Worm (Caenorhabditis elegans) whole organism, midembryonic: ENCODE data around the gene cpt-1.

ENCODE experiments used
- T22C8.4 ChIP-seq: fragments of 200-800 bp; sonication (Bioruptor generic); IDR thresholded peaks from 2 replicates; pipeline ENCODE4 v1.3.6; 2022; ENCODE audit warnings: missing genetic modification characterization, missing compliant biosample characterization
- cog-1 ChIP-seq: sonication (generic microtip); optimal IDR thresholded peaks from 2 replicates; lab custom pipeline; 2016; ENCODE audit warnings: missing genetic modification characterization, missing compliant biosample characterization
- flt-1 ChIP-seq: fragments of 200-800 bp; sonication (Bioruptor generic); IDR thresholded peaks from 2 replicates; pipeline ENCODE4 v1.3.6; 2022; ENCODE audit warnings: missing genetic modification characterization, missing compliant biosample characterization
- klf-2 ChIP-seq: fragments of 200-800 bp; sonication (Bioruptor generic); conservative IDR thresholded peaks from 2 replicates; pipeline ENCODE4 v1.3.6; 2022; ENCODE audit warnings: missing genetic modification reagents, missing genetic modification characterization, missing compliant biosample characterization
- med-1 ChIP-seq: sonication (generic microtip); optimal IDR thresholded peaks from 2 replicates; lab custom pipeline; 2017; ENCODE audit warnings: missing genetic modification characterization, mild to moderate bottlenecking, missing compliant biosample characterization, antibody characterized with exemption, missing genetic modification reagents; ENCODE audit not compliant: insufficient read depth
- ref-1 ChIP-seq: fragments of 200-800 bp; sonication (Bioruptor generic); conservative IDR thresholded peaks from 2 replicates; pipeline ENCODE4 v1.3.6; 2022; ENCODE audit warnings: missing genetic modification reagents, missing genetic modification characterization, missing compliant biosample characterization
- tab-1 ChIP-seq: fragments of 200-800 bp; sonication (Bioruptor generic); IDR thresholded peaks from 2 replicates; pipeline ENCODE4 v1.3.6; 2022; ENCODE audit warnings: missing genetic modification characterization, missing compliant biosample characterization
- ztf-23 ChIP-seq: fragments of 200-800 bp; sonication (Bioruptor generic); IDR thresholded peaks from 2 replicates; pipeline ENCODE4 v1.3.6; 2022; ENCODE audit warnings: missing genetic modification reagents, missing genetic modification characterization, missing compliant biosample characterization
- ztf-29 ChIP-seq: fragments of 200-800 bp; sonication (Bioruptor generic); IDR thresholded peaks from 2 replicates; pipeline ENCODE4 v1.3.6; 2022; ENCODE audit warnings: missing genetic modification reagents, missing genetic modification characterization, missing compliant biosample characterization

Gene cpt-1

DNA sequence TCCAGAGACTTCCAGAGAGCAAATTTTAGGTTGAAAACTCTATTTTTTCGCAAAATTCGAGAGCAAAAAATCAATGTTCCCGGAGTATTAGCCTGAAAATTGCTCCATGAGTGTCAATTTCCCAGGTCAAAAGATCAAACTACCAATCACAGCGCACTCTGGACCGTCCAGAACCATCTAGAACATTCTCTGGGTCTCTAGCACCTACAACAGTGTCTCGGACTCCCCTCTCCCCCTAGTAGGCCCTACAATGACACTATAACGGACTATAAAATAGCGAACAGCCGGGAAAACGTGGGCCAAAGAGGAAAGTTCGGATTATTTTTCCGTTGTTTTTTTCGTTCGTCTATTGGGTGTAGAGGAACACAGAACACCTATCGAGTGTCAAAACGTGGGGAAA, 3.1 kb upstream of the cpt-1 start:
- peak; percentile 25; the same call in 1 of the 2 replicates for TF ChIP-seq flt-1 (GFP tag; lab: Robert Waterston, UW)
- TF ChIP-seq ref-1 (GFP tag; lab: Robert Waterston, UW): no peak
- 0 out of 2 replicates have a peak, but pooled peaks have one; percentile 8 for TF ChIP-seq ztf-23 (GFP tag; lab: Robert Waterston, UW)

DNA sequence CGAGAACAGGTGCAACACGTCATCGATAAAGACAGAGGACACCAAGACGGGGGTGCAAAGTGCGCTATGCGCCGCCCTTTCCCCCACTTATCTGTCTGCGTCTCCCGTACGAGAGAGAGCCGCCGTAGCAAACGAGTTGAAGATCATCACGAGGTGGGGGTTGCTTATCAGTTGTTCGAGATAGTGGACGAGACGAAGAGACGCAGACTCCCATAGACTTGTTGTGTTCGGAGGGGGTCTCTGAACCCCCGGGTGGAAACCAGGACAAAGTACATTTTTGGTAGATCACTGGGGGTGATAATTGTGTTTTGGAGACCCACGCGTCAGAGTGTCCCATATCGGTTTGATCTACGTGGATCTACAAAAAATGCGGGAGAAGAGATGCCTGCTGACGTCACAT, 2.6 kb upstream of the cpt-1 start:
- TF ChIP-seq flt-1 (GFP tag; lab: Robert Waterston, UW) (peak; percentile 64), cog-1 (tag; lab: Kevin White, UChicago) (peak; percentile 54), ztf-23 (GFP tag; lab: Robert Waterston, UW) (no peak)

DNA sequence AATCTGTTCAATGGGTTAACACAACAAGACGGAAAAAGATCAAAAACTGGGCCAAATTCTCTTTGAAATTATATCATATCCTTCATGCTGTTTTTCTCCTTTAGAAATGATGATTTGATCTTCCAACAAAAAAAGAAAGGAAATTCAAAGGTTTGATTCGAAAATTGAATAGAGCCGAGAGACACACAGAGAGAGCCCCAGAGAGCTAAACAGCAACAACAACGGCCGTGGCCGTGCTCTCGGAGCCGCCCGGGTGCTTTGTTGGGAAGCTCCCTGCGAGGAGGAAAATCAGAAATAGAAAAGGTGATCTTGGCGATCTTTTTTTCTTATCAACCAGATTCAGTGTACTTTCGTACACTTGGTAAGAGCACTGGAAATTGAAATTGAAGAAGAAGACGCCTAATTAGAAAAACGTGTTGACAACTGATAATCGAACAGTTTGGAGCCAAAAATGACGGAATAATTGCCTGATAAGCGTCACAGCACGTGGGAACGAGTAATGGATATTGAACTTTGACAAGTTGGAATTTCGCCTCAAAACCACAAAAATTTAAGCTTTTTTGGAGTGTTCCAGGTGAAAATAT, 1.1 kb upstream of the cpt-1 start:
- TF ChIP-seq med-1 (GFP tag; lab: Kevin White, UChicago) (no peak), cog-1 (tag; lab: Kevin White, UChicago) (no peak), ztf-23 (GFP tag; lab: Robert Waterston, UW) (no peak), ztf-29 (no peak), ref-1 (GFP tag; lab: Robert Waterston, UW) (no peak), tab-1 (GFP tag; lab: Robert Waterston, UW) (no peak), T22C8.4 (GFP tag; lab: Robert Waterston, UW) (no peak), klf-2 (GFP tag; lab: Robert Waterston, UW) (no peak), flt-1 (GFP tag; lab: Robert Waterston, UW) (no peak)

DNA sequence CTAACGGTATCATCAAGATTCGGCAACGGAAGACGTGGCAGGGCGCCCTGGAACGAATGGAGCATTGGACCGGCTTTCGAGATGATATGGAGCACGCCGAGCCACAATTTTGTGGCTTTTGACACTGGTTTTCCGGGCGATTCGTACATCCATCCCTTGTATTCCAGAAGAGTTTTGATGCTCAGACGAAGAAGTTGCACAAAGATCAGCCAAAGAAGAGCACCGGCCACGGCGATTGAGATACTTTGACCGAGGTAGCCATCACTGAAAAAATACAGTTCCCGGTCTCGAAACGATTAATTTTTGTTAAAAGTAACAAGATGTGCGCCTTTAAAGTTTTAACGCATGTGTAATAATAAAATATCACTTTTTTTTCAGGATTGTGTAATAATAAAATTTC, 1.1 kb downstream of the cpt-1 start:
- no peak for TF ChIP-seq T22C8.4 (GFP tag; lab: Robert Waterston, UW)

DNA sequence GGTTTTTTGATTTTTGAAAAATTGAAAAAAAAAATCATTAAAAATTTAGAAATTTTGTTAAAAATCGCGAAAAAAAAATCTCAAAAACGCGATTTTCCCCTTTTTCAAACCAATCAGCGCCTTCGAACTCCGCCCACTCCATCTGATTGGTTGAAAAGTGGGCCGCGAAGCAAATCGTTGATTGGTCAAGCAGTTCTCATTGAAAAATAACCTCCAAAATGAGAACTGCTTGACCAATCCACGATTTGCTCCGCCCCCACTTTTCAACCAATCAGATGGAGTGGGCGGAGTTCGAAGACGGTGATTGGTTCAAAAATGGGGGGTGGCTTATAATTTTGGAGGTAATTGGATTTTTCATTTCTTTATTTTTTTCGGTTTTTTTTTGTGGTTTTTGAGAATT, 5.9 kb downstream of the cpt-1 start:
- no peak for TF ChIP-seq klf-2 (GFP tag; lab: Robert Waterston, UW)
- 0 out of 2 replicates have a peak, but pooled peaks have one; percentile 12 for TF ChIP-seq T22C8.4 (GFP tag; lab: Robert Waterston, UW)
- TF ChIP-seq med-1 (GFP tag; lab: Kevin White, UChicago): no peak

DNA sequence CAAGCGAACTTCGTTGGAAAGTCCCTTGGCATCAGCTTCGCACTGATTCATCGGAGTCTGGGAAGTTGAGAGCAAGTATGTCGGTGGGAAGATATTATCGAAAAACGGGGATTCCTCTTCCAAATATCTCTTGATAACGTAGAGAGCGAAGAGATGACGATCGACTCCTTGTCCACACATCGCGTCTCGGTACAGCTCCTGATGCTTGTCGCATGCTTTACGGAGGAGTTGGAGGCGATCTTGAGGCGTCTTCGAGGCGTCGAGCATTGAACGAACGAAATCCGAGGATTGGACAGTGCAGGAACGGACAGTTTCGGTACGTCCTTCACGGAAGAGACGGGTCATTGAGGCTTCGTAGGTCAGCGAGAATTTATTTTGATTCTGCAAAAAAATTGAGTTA, 6.8 kb downstream of the cpt-1 start:
- no peak for TF ChIP-seq cog-1 (tag; lab: Kevin White, UChicago)
- TF ChIP-seq ref-1 (GFP tag; lab: Robert Waterston, UW): no peak
- no peak for TF ChIP-seq ztf-23 (GFP tag; lab: Robert Waterston, UW)
- no peak for TF ChIP-seq flt-1 (GFP tag; lab: Robert Waterston, UW)
- no peak for TF ChIP-seq T22C8.4 (GFP tag; lab: Robert Waterston, UW)

DNA sequence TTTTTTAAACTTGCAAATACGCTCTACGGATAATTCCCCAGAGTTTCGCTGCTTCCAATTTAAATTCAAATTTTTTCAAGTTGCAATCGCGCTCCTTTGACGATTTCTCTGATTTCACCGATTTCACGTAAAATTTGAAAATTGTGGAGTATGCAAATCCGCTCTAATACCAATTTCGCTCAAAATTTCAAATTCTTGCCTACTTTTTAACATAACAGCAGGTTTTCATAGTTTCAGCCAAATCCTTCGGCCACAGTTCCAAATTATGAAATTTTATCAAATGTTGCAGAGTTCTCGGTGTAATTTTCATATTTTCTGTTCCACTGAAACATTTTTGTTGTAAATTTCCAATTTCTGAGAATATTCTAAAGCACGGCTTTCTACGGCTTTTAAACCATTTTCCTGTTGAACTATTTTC, 8.4 kb downstream of the cpt-1 start, which contains the start of gene alkb-7:
alkb-7 (minus strand) TSS at position 323 of the 418 bp plus-strand sequence.
- TF ChIP-seq ztf-29 (no peak), tab-1 (GFP tag; lab: Robert Waterston, UW) (0 out of 2 replicates have a peak, but pooled peaks have one; percentile 34)

DNA sequence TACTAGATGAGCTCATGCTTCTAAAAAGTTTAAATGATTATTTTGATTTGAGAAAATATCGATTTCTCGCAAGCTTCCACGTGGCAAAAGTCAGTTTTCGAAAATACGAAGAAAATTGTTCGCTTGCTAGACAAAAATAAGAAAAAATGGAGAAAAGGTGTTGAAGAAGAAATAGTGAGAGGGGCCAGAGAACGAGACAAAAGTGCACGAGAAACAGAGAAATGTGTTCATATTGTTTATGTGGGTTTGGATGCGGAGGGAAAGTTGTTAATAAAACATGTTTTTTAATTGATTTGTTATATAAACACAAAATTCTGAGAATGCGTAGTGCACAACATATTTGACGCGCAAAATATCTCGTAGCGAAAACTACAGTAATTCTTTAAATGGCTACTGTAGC, 10.9 kb downstream of the cpt-1 start, which contains the start of gene Y46G5A.15:
Y46G5A.15 (minus strand) TSS at position 26 of the 400 bp plus-strand sequence.
- no peak for TF ChIP-seq tab-1 (GFP tag; lab: Robert Waterston, UW)
- TF ChIP-seq ztf-23 (GFP tag; lab: Robert Waterston, UW): no peak
- TF ChIP-seq klf-2 (GFP tag; lab: Robert Waterston, UW): no peak
- no peak for TF ChIP-seq ref-1 (GFP tag; lab: Robert Waterston, UW)
- no peak for TF ChIP-seq T22C8.4 (GFP tag; lab: Robert Waterston, UW)
- TF ChIP-seq cog-1 (tag; lab: Kevin White, UChicago): no peak
- TF ChIP-seq ztf-29: no peak
- no peak for TF ChIP-seq flt-1 (GFP tag; lab: Robert Waterston, UW)
- no peak for TF ChIP-seq med-1 (GFP tag; lab: Kevin White, UChicago)

DNA sequence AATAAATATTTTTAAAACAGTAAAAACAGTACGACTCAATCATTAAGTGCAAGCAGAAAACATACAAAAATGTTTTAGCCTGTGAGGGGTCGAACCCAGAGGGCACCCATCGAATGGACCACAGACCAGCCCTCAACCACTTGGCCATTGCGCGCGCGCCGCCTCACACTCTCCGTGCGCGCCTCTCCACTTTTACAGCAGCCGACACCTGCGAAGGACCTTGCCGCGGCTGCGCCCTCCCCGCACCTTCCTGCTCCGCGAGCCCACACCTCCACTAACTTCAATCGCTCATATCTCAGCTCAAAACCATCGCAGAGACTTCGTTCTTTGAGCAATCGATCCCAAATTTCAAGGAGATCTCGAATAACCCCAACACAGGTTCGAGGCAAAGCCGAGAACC, 17.9 kb downstream of the cpt-1 start:
- TF ChIP-seq tab-1 (GFP tag; lab: Robert Waterston, UW): peak; percentile 55; the same call in 1 of the 2 replicates
- TF ChIP-seq flt-1 (GFP tag; lab: Robert Waterston, UW): peak; percentile 58
- peak; percentile 66; the same call in 1 of the 2 replicates for TF ChIP-seq klf-2 (GFP tag; lab: Robert Waterston, UW)

DNA sequence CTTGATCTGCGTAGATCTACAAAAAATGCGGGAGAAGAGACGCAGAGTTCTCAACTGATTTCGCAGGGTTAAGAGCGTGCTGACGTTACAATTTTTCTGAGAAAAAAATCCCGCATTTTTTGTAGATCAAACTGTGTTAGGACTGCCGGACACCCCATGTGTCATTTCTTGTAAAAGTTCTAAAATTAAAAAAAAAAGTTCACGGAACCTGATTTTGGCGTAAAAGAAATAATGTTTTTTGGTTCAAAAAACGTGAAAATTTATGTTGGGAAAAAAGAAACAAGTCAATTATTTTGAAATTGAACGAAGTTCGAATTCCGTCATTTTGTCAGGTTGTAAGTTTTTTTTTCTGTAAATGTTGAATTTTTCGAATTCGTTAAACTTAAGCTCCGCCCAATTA, 19.9 kb downstream of the cpt-1 start, which contains the start of gene Y46G5A.34:
Y46G5A.34 (plus strand) TSS at position 301 of the 400 bp plus-strand sequence.
- no peak for TF ChIP-seq ztf-23 (GFP tag; lab: Robert Waterston, UW)
- TF ChIP-seq tab-1 (GFP tag; lab: Robert Waterston, UW): no peak
- no peak for TF ChIP-seq T22C8.4 (GFP tag; lab: Robert Waterston, UW)
- TF ChIP-seq ref-1 (GFP tag; lab: Robert Waterston, UW): no peak
- TF ChIP-seq med-1 (GFP tag; lab: Kevin White, UChicago): no peak
- TF ChIP-seq klf-2 (GFP tag; lab: Robert Waterston, UW): no peak
- TF ChIP-seq ztf-29: no peak

DNA sequence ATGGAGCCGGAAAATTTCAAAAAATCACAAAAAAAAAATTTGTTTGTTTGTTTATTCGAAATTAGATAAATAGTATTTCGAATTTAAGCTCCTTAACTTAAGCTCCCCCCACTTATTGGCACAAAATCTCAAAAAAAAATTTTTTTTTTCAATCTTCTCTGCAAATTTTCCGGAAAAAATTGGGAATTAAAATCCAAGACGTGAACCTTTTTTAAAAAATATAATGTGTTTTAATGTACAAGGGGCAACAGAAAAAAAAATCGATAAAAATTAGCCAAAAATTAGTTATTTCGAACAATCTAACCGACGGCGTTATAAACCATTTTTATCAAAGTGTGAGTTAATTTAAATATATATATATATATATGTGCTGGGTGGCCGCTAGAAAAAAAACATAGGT, 21.9 kb downstream of the cpt-1 start, which contains the start of gene Y46G5A.14:
Y46G5A.14 (plus strand) TSS at position 301 of the 400 bp plus-strand sequence.
- TF ChIP-seq cog-1 (tag; lab: Kevin White, UChicago) (no peak), ztf-23 (GFP tag; lab: Robert Waterston, UW) (no peak), ztf-29 (no peak), klf-2 (GFP tag; lab: Robert Waterston, UW) (no peak), tab-1 (GFP tag; lab: Robert Waterston, UW) (no peak), T22C8.4 (GFP tag; lab: Robert Waterston, UW) (no peak), ref-1 (GFP tag; lab: Robert Waterston, UW) (no peak), flt-1 (GFP tag; lab: Robert Waterston, UW) (no peak)
